Worm (Caenorhabditis elegans) whole organism, L3 larva: ENCODE measurements around the gene egl-23.

Experiments used
- aly-2 ChIP-seq: fragments of 150-350 bp; optimal IDR thresholded peaks from 2 replicates; lab custom pipeline; 2014; ENCODE audit warnings: missing biosample characterization, missing genetic modification characterization
- ama-1 ChIP-seq: fragments of 150-350 bp; optimal IDR thresholded peaks from 2 replicates; lab custom pipeline; 2018
- ceh-16 ChIP-seq: sonication (generic microtip); optimal IDR thresholded peaks from 2 replicates; lab custom pipeline; 2017; ENCODE audit warnings: missing biosample characterization, missing genetic modification characterization
- ceh-82 ChIP-seq: fragments of 150-350 bp; optimal IDR thresholded peaks from 2 replicates; lab custom pipeline; 2014; ENCODE audit warnings: missing biosample characterization, missing genetic modification characterization
- ceh-9 ChIP-seq: sonication (generic microtip); optimal IDR thresholded peaks from 2 replicates; lab custom pipeline; 2018; ENCODE audit warnings: missing biosample characterization, missing genetic modification characterization
- daf-12 ChIP-seq: fragments of 150-350 bp; optimal IDR thresholded peaks from 2 replicates; lab custom pipeline; 2014; ENCODE audit warnings: missing biosample characterization, missing genetic modification reagents, missing genetic modification characterization
- egl-5 ChIP-seq: fragments of 150-350 bp; optimal IDR thresholded peaks from 2 replicates; lab custom pipeline; 2017; ENCODE audit warnings: missing biosample characterization, missing genetic modification reagents, missing genetic modification characterization, inconsistent platforms
- elt-3 ChIP-seq, 3 experiments: fragments of 150-350 bp in 1 of 3; sonication (generic microtip) in 2 of 3; optimal IDR thresholded peaks; 2 replicates in 2 of 3; 4 replicates in 1 of 3; lab custom pipeline; 2014 to 2017; ENCODE audit warnings: missing biosample characterization in 3 of 3, missing genetic modification characterization in 3 of 3
- eor-1 ChIP-seq, 2 experiments: fragments of 150-350 bp; optimal IDR thresholded peaks; 2 replicates each; lab custom pipeline; 2014 to 2018; ENCODE audit warnings: missing biosample characterization in 2 of 2, missing genetic modification characterization in 2 of 2
- fkh-10 ChIP-seq: sonication (generic microtip); optimal IDR thresholded peaks from 2 replicates; lab custom pipeline; 2017; ENCODE audit warnings: missing biosample characterization, missing genetic modification reagents, missing genetic modification characterization
- fkh-2 ChIP-seq: fragments of 150-350 bp; optimal IDR thresholded peaks from 2 replicates; lab custom pipeline; 2014; ENCODE audit warnings: missing biosample characterization, missing genetic modification reagents, missing genetic modification characterization
- fos-1 ChIP-seq: fragments of 150-350 bp; optimal IDR thresholded peaks from 2 replicates; lab custom pipeline; 2014; ENCODE audit warnings: missing biosample characterization, missing genetic modification characterization
- hmg-11 ChIP-seq: sonication (generic microtip); optimal IDR thresholded peaks from 2 replicates; lab custom pipeline; 2016; ENCODE audit warnings: missing genetic modification characterization, missing compliant biosample characterization
- lin-15B ChIP-seq: fragments of 150-350 bp; optimal IDR thresholded peaks from 2 replicates; lab custom pipeline; 2014; ENCODE audit warnings: missing biosample characterization, missing genetic modification characterization
- lin-39 ChIP-seq: fragments of 150-350 bp; optimal IDR thresholded peaks from 2 replicates; lab custom pipeline; 2018; ENCODE audit warnings: missing biosample characterization, missing genetic modification reagents, missing genetic modification characterization
- lsy-12 ChIP-seq: sonication (generic microtip); optimal IDR thresholded peaks from 2 replicates; lab custom pipeline; 2016; ENCODE audit warnings: mild to moderate bottlenecking, missing genetic modification characterization, missing compliant biosample characterization
- mdl-1 ChIP-seq: fragments of 150-350 bp; optimal IDR thresholded peaks from 2 replicates; lab custom pipeline; 2014; ENCODE audit warnings: missing biosample characterization, missing genetic modification characterization
- mml-1 ChIP-seq: fragments of 150-350 bp; sonication (generic microtip); optimal IDR thresholded peaks from 3 replicates; lab custom pipeline; 2014; ENCODE audit warnings: missing biosample characterization, missing genetic modification characterization
- nfya-1 ChIP-seq: sonication (generic microtip); optimal IDR thresholded peaks from 2 replicates; lab custom pipeline; 2017; ENCODE audit warnings: missing genetic modification characterization, mild to moderate bottlenecking, missing compliant biosample characterization, antibody characterized with exemption, moderate library complexity; ENCODE audit not compliant: insufficient read depth
- nhr-12 ChIP-seq: fragments of 150-350 bp; optimal IDR thresholded peaks from 2 replicates; lab custom pipeline; 2014; ENCODE audit warnings: missing biosample characterization, missing genetic modification characterization
- nhr-237 ChIP-seq: fragments of 150-350 bp; optimal IDR thresholded peaks from 2 replicates; lab custom pipeline; 2014; ENCODE audit warnings: missing biosample characterization, missing genetic modification characterization
- nhr-25 ChIP-seq: sonication (generic microtip); optimal IDR thresholded peaks from 2 replicates; lab custom pipeline; 2017; ENCODE audit warnings: missing biosample characterization, missing genetic modification characterization
- nhr-43 ChIP-seq: sonication (generic microtip); optimal IDR thresholded peaks from 2 replicates; lab custom pipeline; 2016; ENCODE audit warnings: mild to moderate bottlenecking, missing genetic modification characterization, missing compliant biosample characterization; ENCODE audit not compliant: poor library complexity, severe bottlenecking
- nhr-67 ChIP-seq: fragments of 150-350 bp; optimal IDR thresholded peaks from 2 replicates; lab custom pipeline; 2014; ENCODE audit warnings: missing biosample characterization, missing genetic modification characterization
- nhr-76 ChIP-seq: fragments of 150-350 bp; sonication (generic microtip); optimal IDR thresholded peaks from 5 replicates; lab custom pipeline; 2014; ENCODE audit warnings: missing biosample characterization, missing genetic modification characterization
- nhr-77 ChIP-seq: fragments of 150-350 bp; optimal IDR thresholded peaks from 2 replicates; lab custom pipeline; 2014; ENCODE audit warnings: missing biosample characterization, missing genetic modification characterization
- pha-4 ChIP-seq: fragments of 150-350 bp; optimal IDR thresholded peaks from 2 replicates; lab custom pipeline; 2014; ENCODE audit warnings: missing biosample characterization, missing genetic modification reagents, missing genetic modification characterization
- pqm-1 ChIP-seq: fragments of 150-350 bp; optimal IDR thresholded peaks from 2 replicates; lab custom pipeline; 2017; ENCODE audit warnings: missing biosample characterization, missing genetic modification characterization, inconsistent platforms
- skn-1 ChIP-seq: fragments of 150-350 bp; optimal IDR thresholded peaks from 2 replicates; lab custom pipeline; 2014; ENCODE audit warnings: missing biosample characterization, missing genetic modification characterization
- snpc-4 ChIP-seq: fragments of 150-350 bp; optimal IDR thresholded peaks from 2 replicates; lab custom pipeline; 2014; ENCODE audit warnings: missing biosample characterization, missing genetic modification characterization
- tbx-2 ChIP-seq: sonication (generic microtip); optimal IDR thresholded peaks from 2 replicates; lab custom pipeline; 2016; ENCODE audit warnings: mild to moderate bottlenecking, missing genetic modification characterization, missing compliant biosample characterization
- unc-62 ChIP-seq: fragments of 150-350 bp; sonication (generic microtip); optimal IDR thresholded peaks from 4 replicates; lab custom pipeline; 2014; ENCODE audit warnings: missing biosample characterization, missing genetic modification reagents, missing genetic modification characterization
- ztf-11 ChIP-seq: fragments of 150-350 bp; optimal IDR thresholded peaks from 2 replicates; lab custom pipeline; 2014; ENCODE audit warnings: missing biosample characterization, missing genetic modification characterization
- ztf-4 ChIP-seq: fragments of 150-350 bp; optimal IDR thresholded peaks from 2 replicates; lab custom pipeline; 2014; ENCODE audit warnings: missing biosample characterization, missing genetic modification characterization

egl-23 gene

DNA sequence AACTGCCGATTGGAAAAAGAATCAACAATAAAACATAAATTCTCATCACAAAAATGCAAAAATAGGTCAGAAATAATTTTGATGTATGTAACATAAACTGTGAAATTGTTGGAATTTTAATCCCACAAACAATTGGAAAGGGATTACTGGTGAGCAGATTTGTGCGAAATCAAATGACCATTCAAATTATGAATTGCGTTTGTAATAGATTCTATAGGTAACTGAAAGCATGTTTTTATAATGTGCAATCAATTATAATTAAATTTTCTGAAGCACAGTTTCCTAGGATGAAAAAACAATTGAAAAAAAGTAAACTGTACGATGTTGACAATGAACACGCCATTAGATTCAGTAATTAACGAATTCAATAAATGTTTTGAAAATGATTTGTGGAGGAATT is 3.2 kb upstream of the egl-23 start, which contains the start of gene tor-1:
tor-1 (minus strand) TSS at position 101 of the 400 bp plus-strand sequence.
- TF ChIP-seq fkh-2 (no peak), fos-1 (tag; lab: Kevin White, UChicago) (no peak), lsy-12 (no peak), nfya-1 (tag; lab: Kevin White, UChicago) (no peak), lin-15B (tag; lab: Kevin White, UChicago) (no peak), elt-3 (tag; optimal IDR thresholded peaks at IDR 0.05; lab: Kevin White, UChicago) (no peak), fkh-10 (GFP tag; lab: Kevin White, UChicago) (no peak), nhr-76 (tag; lab: Kevin White, UChicago) (no peak), lin-39 (tag; lab: Kevin White, UChicago) (no peak)
- TF ChIP-seq, all 47 proteins: peak for 0

DNA sequence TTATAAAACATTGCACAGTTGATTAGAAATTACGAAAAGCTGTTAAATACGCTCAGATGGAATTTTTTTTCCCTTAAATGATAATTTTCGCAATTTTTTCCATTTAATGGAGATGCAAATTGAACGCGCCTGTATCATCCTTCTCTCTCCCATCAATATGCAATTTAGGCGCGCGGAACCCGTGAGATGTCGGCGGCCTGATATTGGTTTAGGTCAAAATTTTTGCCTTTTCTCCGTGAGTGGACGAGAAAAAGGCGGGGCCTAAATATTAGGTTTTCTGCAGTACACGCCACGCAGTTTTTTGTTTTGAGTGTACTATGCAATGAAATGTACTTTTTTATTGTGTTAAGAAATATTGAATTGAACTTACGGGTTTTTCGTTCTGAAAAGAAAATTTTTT is 994 bp downstream of the egl-23 start:
- TF ChIP-seq skn-1 (tag; lab: Kevin White, UChicago) (no peak), mml-1 (tag; lab: Kevin White, UChicago) (no peak), ceh-16 (tag; lab: Kevin White, UChicago) (no peak), ama-1 (lab: Kevin White, UChicago) (no peak), nhr-25 (tag; lab: Kevin White, UChicago) (no peak), unc-62 (no peak), tbx-2 (tag; lab: Kevin White, UChicago) (no peak), mdl-1 (tag; lab: Kevin White, UChicago) (no peak), ceh-82 (tag; lab: Kevin White, UChicago) (no peak), eor-1 (tag; optimal IDR thresholded peaks at IDR 0.05; lab: Kevin White, UChicago) (no peak), snpc-4 (tag; lab: Kevin White, UChicago) (no peak), ztf-11 (tag; lab: Kevin White, UChicago) (no peak), pha-4 (tag; lab: Kevin White, UChicago) (no peak)
- TF ChIP-seq, all 47 proteins: peak for 0

- no peak for TF ChIP-seq mdl-1 (tag; lab: Kevin White, UChicago)
- no peak for TF ChIP-seq ama-1 (lab: Kevin White, UChicago)
- no peak for TF ChIP-seq nhr-77 (tag; lab: Kevin White, UChicago)
- no peak for TF ChIP-seq ztf-4 (tag; lab: Kevin White, UChicago)
- no peak for TF ChIP-seq pqm-1
- peak; percentile 55 for TF ChIP-seq fkh-10 (GFP tag; lab: Kevin White, UChicago)
- TF ChIP-seq nhr-67 (tag; lab: Kevin White, UChicago), result no peak
- TF ChIP-seq egl-5 (tag; lab: Kevin White, UChicago), result no peak
Measured at ce11 chrIV:14001782-14002181, 12.9 kb downstream of the egl-23 start.

DNA sequence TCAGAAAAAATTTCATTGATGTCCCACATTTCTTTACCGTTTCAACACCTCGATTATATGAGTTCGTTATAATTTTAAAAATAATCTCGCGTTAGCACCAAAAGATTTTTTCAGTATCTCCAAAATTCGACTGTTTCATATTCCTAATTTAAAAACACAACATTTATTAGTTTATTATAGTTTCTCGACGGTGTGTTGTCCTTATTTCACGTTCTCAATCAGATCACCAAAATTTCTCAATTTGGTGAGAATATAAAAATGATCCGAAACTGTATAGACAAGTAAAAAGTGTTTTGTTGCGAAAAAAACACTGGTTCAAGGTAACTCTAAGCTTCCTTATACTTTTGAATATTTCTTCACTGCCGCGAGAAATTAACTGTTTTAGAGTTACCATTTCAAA is 19.8 kb downstream of the egl-23 start:
- TF ChIP-seq ceh-9 (tag; lab: Kevin White, UChicago) (no peak), nhr-237 (tag; lab: Kevin White, UChicago) (no peak), elt-3 (tag; optimal IDR thresholded peaks at IDR 0.05; lab: Kevin White, UChicago) (no peak), nhr-12 (no peak), mdl-1 (tag; lab: Kevin White, UChicago) (no peak), aly-2 (tag; lab: Kevin White, UChicago) (no peak), lin-15B (tag; lab: Kevin White, UChicago) (no peak), nhr-77 (tag; lab: Kevin White, UChicago) (no peak), mml-1 (tag; lab: Kevin White, UChicago) (no peak), daf-12 (tag; lab: Kevin White, UChicago) (no peak), ceh-82 (tag; lab: Kevin White, UChicago) (no peak), ztf-4 (tag; lab: Kevin White, UChicago) (no peak), nhr-43 (no peak), fos-1 (tag; lab: Kevin White, UChicago) (no peak), snpc-4 (tag; lab: Kevin White, UChicago) (no peak), nfya-1 (tag; lab: Kevin White, UChicago) (no peak), nhr-67 (tag; lab: Kevin White, UChicago) (no peak)

DNA sequence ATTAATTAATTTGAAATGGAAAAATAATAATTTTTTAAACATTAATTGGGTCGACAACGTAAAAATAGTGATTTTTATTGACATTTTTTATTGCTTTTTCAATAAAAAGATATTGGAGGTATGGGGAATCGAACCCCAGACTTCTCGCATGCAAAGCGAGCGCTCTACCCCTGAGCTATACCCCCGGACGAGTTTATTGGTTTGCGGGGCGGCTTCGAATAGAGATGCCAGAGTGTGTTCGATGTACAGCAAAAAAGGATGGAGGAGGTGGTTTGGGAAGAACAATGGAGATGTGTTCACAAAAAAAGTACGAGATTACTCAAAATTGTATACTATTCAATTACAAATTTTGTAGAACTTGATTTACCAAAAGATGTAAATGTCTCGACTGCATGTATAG is 24.8 kb downstream of the egl-23 start:
- TF ChIP-seq pqm-1, result peak; percentile 16
- TF ChIP-seq ceh-16 (tag; lab: Kevin White, UChicago), result no peak
- no peak for TF ChIP-seq ama-1 (lab: Kevin White, UChicago)
- peak; percentile 63 for TF ChIP-seq nfya-1 (tag; lab: Kevin White, UChicago)
- peak; percentile 98 for TF ChIP-seq snpc-4 (tag; lab: Kevin White, UChicago)
- peak; percentile 53 for TF ChIP-seq nhr-43
- TF ChIP-seq lin-39 (tag; lab: Kevin White, UChicago), result peak; percentile 48
- TF ChIP-seq tbx-2 (tag; lab: Kevin White, UChicago), result peak; percentile 24
- TF ChIP-seq hmg-11 (tag; lab: Kevin White, UChicago), result peak; percentile 74
